Worm (Caenorhabditis elegans): ENCODE measurements around the gene twk-32.

The twk-32 gene

ce11 chrV:13789362-13789761 is 7.1 kb upstream of the twk-32 start (continued):
- TF ChIP-seq odd-2 (tag; optimal IDR thresholded peaks at IDR 0.05) (no peak), ama-1 (optimal IDR thresholded peaks at IDR 0.05) (no peak), hlh-30 (tag; optimal IDR thresholded peaks at IDR 0.05; ENCODE audit: insufficient read depth) (peak; percentile 71), ets-4 (tag; optimal IDR thresholded peaks at IDR 0.05) (peak; percentile 73), fkh-6 (tag; optimal IDR thresholded peaks at IDR 0.05) (no peak), hlh-6 (tag; optimal IDR thresholded peaks at IDR 0.05) (peak; percentile 26), unc-42 (tag; optimal IDR thresholded peaks at IDR 0.05) (peak; percentile 40), unc-55 (GFP tag; optimal IDR thresholded peaks at IDR 0.05) (peak; percentile 86), ceh-31 (tag; optimal IDR thresholded peaks at IDR 0.05) (peak; percentile 92), lin-11 (tag; optimal IDR thresholded peaks at IDR 0.05) (no peak), hlh-15 (tag; optimal IDR thresholded peaks at IDR 0.05) (no peak), nhr-11 (tag; optimal IDR thresholded peaks at IDR 0.05) (no peak), ceh-14 (tag; optimal IDR thresholded peaks at IDR 0.05) (peak; percentile 90), zip-5 (tag; optimal IDR thresholded peaks at IDR 0.05) (no peak), ceh-22 (tag; optimal IDR thresholded peaks at IDR 0.05) (no peak), ceh-48 (tag; optimal IDR thresholded peaks at IDR 0.05) (peak; percentile 70), tbx-7 (tag; optimal IDR thresholded peaks at IDR 0.05) (no peak)

- no peak for TF ChIP-seq C08G9.2 (tag; optimal IDR thresholded peaks at IDR 0.05)
- no peak for TF ChIP-seq ref-2 (tag; optimal IDR thresholded peaks at IDR 0.05)
- no peak for TF ChIP-seq ztf-16 (tag; optimal IDR thresholded peaks at IDR 0.05)
- TF ChIP-seq pros-1 (tag; optimal IDR thresholded peaks at IDR 0.05), result no peak
- no peak for TF ChIP-seq Y22D7AL.16 (tag; optimal IDR thresholded peaks at IDR 0.05)
Observed at ce11 chrV:13790117-13790516, 6.3 kb upstream of the twk-32 start.

- TF ChIP-seq C38D4.7 (GFP tag; optimal IDR thresholded peaks at IDR 0.05) (no peak), nhr-11 (tag; optimal IDR thresholded peaks at IDR 0.05) (no peak), pag-3 (tag; optimal IDR thresholded peaks at IDR 0.05; ENCODE audit: borderline replicate concordance) (no peak), fax-1 (tag; optimal IDR thresholded peaks at IDR 0.05) (no peak), fkh-10 (GFP tag; optimal IDR thresholded peaks at IDR 0.05) (no peak)
Observed at ce11 chrV:13790557-13790956, 5.9 kb upstream of the twk-32 start.

- TF ChIP-seq madf-2 (tag; optimal IDR thresholded peaks at IDR 0.05) (no peak), hlh-13 (GFP tag; optimal IDR thresholded peaks at IDR 0.05) (no peak), ceh-18 (tag; optimal IDR thresholded peaks at IDR 0.05) (no peak), elt-4 (tag; optimal IDR thresholded peaks at IDR 0.05) (no peak), sox-2 (GFP tag; IDR thresholded peaks at IDR 0.05) (no peak), tbx-2 (tag; optimal IDR thresholded peaks at IDR 0.05) (no peak), nhr-232 (tag; optimal IDR thresholded peaks at IDR 0.05) (no peak), ceh-19 (GFP tag; optimal IDR thresholded peaks at IDR 0.05) (no peak), hlh-30 (tag; optimal IDR thresholded peaks at IDR 0.05; ENCODE audit: insufficient read depth) (no peak), ceh-9 (tag; optimal IDR thresholded peaks at IDR 0.05) (no peak), che-1 (tag; optimal IDR thresholded peaks at IDR 0.05) (no peak), pag-3 (tag; optimal IDR thresholded peaks at IDR 0.05; ENCODE audit: borderline replicate concordance) (no peak), C38D4.7 (GFP tag; optimal IDR thresholded peaks at IDR 0.05) (no peak), ceh-31 (tag; optimal IDR thresholded peaks at IDR 0.05) (no peak), pha-2 (tag; optimal IDR thresholded peaks at IDR 0.05) (no peak), ceh-14 (tag; optimal IDR thresholded peaks at IDR 0.05) (no peak), unc-86 (tag; optimal IDR thresholded peaks at IDR 0.05) (no peak), tbx-7 (tag; optimal IDR thresholded peaks at IDR 0.05) (no peak)
Observed at ce11 chrV:13794046-13794445, 2.4 kb upstream of the twk-32 start.

Data from whole organism, late embryonic.